Worm (Caenorhabditis elegans) whole organism, L1 larva: Measurements from ENCODE around the gene ZK673.11.

Experiments used
- C04F5.9 ChIP-seq: sonication (generic microtip); optimal IDR thresholded peaks from 2 replicates; lab custom pipeline; 2016; ENCODE audit warnings: missing genetic modification characterization, missing compliant biosample characterization
- aha-1 ChIP-seq: fragments of 150-350 bp; optimal IDR thresholded peaks from 2 replicates; lab custom pipeline; 2014; ENCODE audit warnings: missing biosample characterization, missing genetic modification characterization
- alr-1 ChIP-seq: fragments of 200-800 bp; sonication (Bioruptor generic); optimal IDR thresholded peaks from 2 replicates; lab custom pipeline; 2018; ENCODE audit warnings: borderline replicate concordance, mild to moderate bottlenecking, missing genetic modification characterization, missing compliant biosample characterization
- aly-2 ChIP-seq: fragments of 150-350 bp; optimal IDR thresholded peaks from 2 replicates; lab custom pipeline; 2014; ENCODE audit warnings: missing biosample characterization, missing genetic modification characterization
- ama-1 ChIP-seq: fragments of 150-350 bp; optimal IDR thresholded peaks from 2 replicates; lab custom pipeline; 2014
- blmp-1 ChIP-seq: fragments of 150-350 bp; optimal IDR thresholded peaks from 2 replicates; lab custom pipeline; 2014; ENCODE audit warnings: missing biosample characterization, missing genetic modification characterization
- ceh-8 ChIP-seq: fragments of 200-800 bp; sonication (Bioruptor generic); optimal IDR thresholded peaks from 2 replicates; lab custom pipeline; 2018; ENCODE audit warnings: mild to moderate bottlenecking, missing genetic modification characterization, moderate library complexity, missing compliant biosample characterization
- ceh-90 ChIP-seq: sonication (generic microtip); optimal IDR thresholded peaks from 2 replicates; lab custom pipeline; 2016; ENCODE audit warnings: missing genetic modification characterization, missing compliant biosample characterization
- efl-1 ChIP-seq, 4 experiments: fragments of 150-350 bp; optimal IDR thresholded peaks in 3 of 4; peaks in 1 of 4; 1 replicate in 1 of 4; 2 replicates in 3 of 4; lab custom pipeline; 2014; ENCODE audit warnings: missing biosample characterization in 2 of 4, missing genetic modification characterization in 2 of 4, missing genetic modification reagents in 2 of 4
- elt-2 ChIP-seq: sonication (generic microtip); optimal IDR thresholded peaks from 2 replicates; lab custom pipeline; 2016; ENCODE audit warnings: missing genetic modification characterization, mild to moderate bottlenecking, inconsistent platforms, missing compliant biosample characterization, missing genetic modification reagents
- elt-3 ChIP-seq, 6 experiments: fragments of 150-350 bp in 1 of 6; sonication (generic microtip); optimal IDR thresholded peaks; 2 replicates each; lab custom pipeline; 2017 to 2018; ENCODE audit warnings: missing biosample characterization in 6 of 6, missing genetic modification characterization in 6 of 6, inconsistent platforms in 1 of 6
- fkh-10 ChIP-seq: sonication (generic microtip); optimal IDR thresholded peaks from 2 replicates; lab custom pipeline; 2017; ENCODE audit warnings: missing biosample characterization, missing genetic modification reagents, missing genetic modification characterization
- fkh-4 ChIP-seq: sonication (generic microtip); optimal IDR thresholded peaks from 2 replicates; lab custom pipeline; 2016; ENCODE audit warnings: missing compliant biosample characterization, missing genetic modification characterization, borderline replicate concordance
- grh-1 ChIP-seq: fragments of 200-800 bp; sonication (Bioruptor generic); IDR thresholded peaks from 2 replicates; pipeline ENCODE4 v1.3.6; 2022; ENCODE audit warnings: missing genetic modification reagents, missing genetic modification characterization, missing compliant biosample characterization
- hlh-4 ChIP-seq: sonication (generic microtip); optimal IDR thresholded peaks from 2 replicates; lab custom pipeline; 2016; ENCODE audit warnings: mild to moderate bottlenecking, missing genetic modification characterization, missing compliant biosample characterization
- isw-1 ChIP-seq: fragments of 200-800 bp; sonication (Bioruptor generic); IDR thresholded peaks from 2 replicates; pipeline ENCODE4 v1.3.6; 2022; ENCODE audit warnings: missing genetic modification characterization, missing compliant biosample characterization
- jun-1 ChIP-seq: fragments of 150-350 bp; optimal IDR thresholded peaks from 2 replicates; lab custom pipeline; 2014; ENCODE audit warnings: missing biosample characterization, missing genetic modification reagents, missing genetic modification characterization
- lin-15B ChIP-seq: fragments of 150-350 bp; sonication (generic microtip); optimal IDR thresholded peaks from 3 replicates; lab custom pipeline; 2014; ENCODE audit warnings: missing biosample characterization, missing genetic modification characterization
- lin-35 ChIP-seq, 2 experiments: fragments of 150-350 bp; optimal IDR thresholded peaks; 2 replicates each; lab custom pipeline; 2014; ENCODE audit warnings: missing biosample characterization in 2 of 2, missing genetic modification characterization in 2 of 2, missing genetic modification reagents in 2 of 2
- lsy-2 ChIP-seq, 2 experiments: fragments of 150-350 bp; optimal IDR thresholded peaks; 2 replicates each; lab custom pipeline; 2014; ENCODE audit warnings: missing biosample characterization in 2 of 2, missing genetic modification characterization in 2 of 2
- mep-1 ChIP-seq: fragments of 150-350 bp; optimal IDR thresholded peaks from 2 replicates; lab custom pipeline; 2014; ENCODE audit warnings: missing biosample characterization, missing genetic modification characterization
- nhr-28 ChIP-seq: fragments of 150-350 bp; optimal IDR thresholded peaks from 2 replicates; lab custom pipeline; 2014; ENCODE audit warnings: missing biosample characterization, missing genetic modification characterization
- nhr-47 ChIP-seq: sonication (generic microtip); optimal IDR thresholded peaks from 2 replicates; lab custom pipeline; 2016; ENCODE audit warnings: mild to moderate bottlenecking, missing genetic modification characterization, moderate library complexity, missing compliant biosample characterization
- nhr-71 ChIP-seq: sonication (generic microtip); optimal IDR thresholded peaks from 2 replicates; lab custom pipeline; 2016; ENCODE audit warnings: mild to moderate bottlenecking, missing genetic modification characterization, moderate library complexity, missing compliant biosample characterization
- nhr-85 ChIP-seq: sonication (generic microtip); peaks from one replicate; lab custom pipeline; 2016; ENCODE audit warnings: missing genetic modification characterization, inconsistent platforms, missing compliant biosample characterization
- nhr-90 ChIP-seq: sonication (generic microtip); optimal IDR thresholded peaks from 2 replicates; lab custom pipeline; 2016; ENCODE audit warnings: mild to moderate bottlenecking, missing genetic modification characterization, missing compliant biosample characterization; ENCODE audit not compliant: poor library complexity
- pag-3 ChIP-seq: sonication (generic microtip); optimal IDR thresholded peaks from 2 replicates; lab custom pipeline; 2017; ENCODE audit warnings: missing genetic modification characterization, mild to moderate bottlenecking, missing compliant biosample characterization, antibody characterized with exemption, borderline replicate concordance; ENCODE audit not compliant: insufficient read depth
- pax-3 ChIP-seq: fragments of 200-800 bp; sonication (Bioruptor generic); optimal IDR thresholded peaks from 2 replicates; lab custom pipeline; 2018; ENCODE audit warnings: mild to moderate bottlenecking, missing genetic modification characterization, moderate library complexity, missing compliant biosample characterization
- skn-1 ChIP-seq: fragments of 150-350 bp; optimal IDR thresholded peaks from 2 replicates; lab custom pipeline; 2014; ENCODE audit warnings: missing biosample characterization, missing genetic modification characterization
- snu-23 ChIP-seq: sonication (generic microtip); optimal IDR thresholded peaks from 2 replicates; lab custom pipeline; 2016; ENCODE audit warnings: missing genetic modification characterization, missing compliant biosample characterization
- sptf-1 ChIP-seq: fragments of 150-350 bp; optimal IDR thresholded peaks from 2 replicates; lab custom pipeline; 2014; ENCODE audit warnings: missing biosample characterization, missing genetic modification characterization
- swsn-7 ChIP-seq: sonication (generic microtip); optimal IDR thresholded peaks from 2 replicates; lab custom pipeline; 2016; ENCODE audit warnings: missing genetic modification characterization, missing compliant biosample characterization
- tbx-2 ChIP-seq: sonication (generic microtip); optimal IDR thresholded peaks from 2 replicates; lab custom pipeline; 2016; ENCODE audit warnings: missing genetic modification characterization, missing compliant biosample characterization
- unc-30 ChIP-seq: sonication (generic microtip); optimal IDR thresholded peaks from 2 replicates; lab custom pipeline; 2017; ENCODE audit warnings: missing biosample characterization, missing genetic modification characterization
- unc-98 ChIP-seq: fragments of 200-800 bp; sonication (Bioruptor generic); IDR thresholded peaks from 2 replicates; pipeline ENCODE4 v1.3.6; 2022; ENCODE audit warnings: missing genetic modification characterization, missing compliant biosample characterization

ZK673.11 gene

DNA sequence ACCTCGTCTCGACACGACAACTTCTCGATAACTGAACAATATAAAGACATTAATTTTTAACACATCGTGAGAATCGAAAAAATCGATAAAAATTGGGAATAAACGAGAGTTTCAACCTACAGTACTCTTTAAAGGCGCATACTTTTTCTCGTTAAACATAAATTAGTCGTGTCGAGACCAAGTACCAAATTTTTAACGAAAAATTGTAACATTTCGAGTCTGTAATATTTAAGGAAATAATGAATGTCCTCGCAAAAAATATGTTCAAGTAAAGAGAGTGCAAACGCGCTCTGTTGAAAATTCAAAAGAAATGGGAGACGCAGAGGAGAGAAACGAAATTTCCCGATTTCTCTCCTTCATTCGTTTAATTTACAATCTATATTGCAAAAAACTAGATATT lies 6.7 kb upstream of the ZK673.11 start:
- TF ChIP-seq elt-2 = peak; percentile 37
- TF ChIP-seq ama-1 (lab: Kevin White, UChicago) = peak; percentile 69
- peak in 1 of 2 experiments; percentile 18 for TF ChIP-seq lsy-2 (tag; optimal IDR thresholded peaks at IDR 0.05; lab: Kevin White, UChicago)
- peak; percentile 11 for TF ChIP-seq blmp-1 (tag; lab: Kevin White, UChicago)
- peak; percentile 12 for TF ChIP-seq nhr-85 (tag; lab: Kevin White, UChicago)
- TF ChIP-seq tbx-2 (tag; lab: Kevin White, UChicago) = peak; percentile 11
- TF ChIP-seq nhr-47 (tag; lab: Kevin White, UChicago) = peak; percentile 10
- TF ChIP-seq snu-23 (GFP tag; lab: Kevin White, UChicago) = peak; percentile 30
- TF ChIP-seq pag-3 (tag; lab: Kevin White, UChicago) = no peak
- TF ChIP-seq nhr-90 (tag; lab: Kevin White, UChicago) = peak; percentile 35
- TF ChIP-seq aly-2 (tag; lab: Kevin White, UChicago) = no peak
- no peak for TF ChIP-seq pax-3
- peak in 1 of 2 experiments; percentile 22 for TF ChIP-seq lin-35 (GFP tag; optimal IDR thresholded peaks at IDR 0.05; lab: Kevin White, UChicago)
- no peak for TF ChIP-seq swsn-7
- peak in 1 of 2 experiments; percentile 12 for TF ChIP-seq efl-1 (optimal IDR thresholded peaks at IDR 0.05; lab: Kevin White, UChicago)
- TF ChIP-seq efl-1 (GFP tag; optimal IDR thresholded peaks at IDR 0.05 in 1 of 2; lab: Kevin White, UChicago) = peak in 1 of 2 experiments; percentile 18
- peak; percentile 27 for TF ChIP-seq nhr-71 (tag; lab: Kevin White, UChicago)

DNA sequence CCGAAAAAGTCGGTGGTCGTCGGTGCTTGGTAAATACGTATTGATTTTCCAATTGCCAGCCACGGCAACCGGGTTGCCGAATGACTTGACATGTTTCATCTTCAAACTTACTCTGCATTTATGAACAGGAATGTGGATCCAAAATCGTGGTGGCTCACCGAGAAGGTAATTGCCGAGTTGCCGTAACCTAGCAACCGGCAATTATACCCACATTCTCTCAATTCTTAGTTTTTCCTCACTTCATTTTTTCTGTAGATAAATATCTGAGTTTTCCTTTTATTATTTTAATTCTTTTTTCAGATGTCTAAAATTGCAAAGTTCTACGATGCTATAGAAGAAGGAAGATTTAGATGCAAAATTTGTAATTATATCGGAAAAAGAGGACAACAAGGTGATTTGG lies 4.5 kb upstream of the ZK673.11 start, which contains the start of gene ZK673.4:
TSS of gene ZK673.4 (plus strand) at position 301 of the 400 bp plus-strand sequence.
- TF ChIP-seq fkh-4 (tag; lab: Kevin White, UChicago) = no peak
- no peak for TF ChIP-seq unc-98
- TF ChIP-seq mep-1 (tag; lab: Kevin White, UChicago) = no peak
- no peak for TF ChIP-seq alr-1 (tag; lab: Kevin White, UChicago)
- no peak for TF ChIP-seq hlh-4 (tag; lab: Kevin White, UChicago)
- TF ChIP-seq aly-2 (tag; lab: Kevin White, UChicago) = no peak
- no peak for TF ChIP-seq ceh-8 (GFP tag; lab: Kevin White, UChicago)

DNA sequence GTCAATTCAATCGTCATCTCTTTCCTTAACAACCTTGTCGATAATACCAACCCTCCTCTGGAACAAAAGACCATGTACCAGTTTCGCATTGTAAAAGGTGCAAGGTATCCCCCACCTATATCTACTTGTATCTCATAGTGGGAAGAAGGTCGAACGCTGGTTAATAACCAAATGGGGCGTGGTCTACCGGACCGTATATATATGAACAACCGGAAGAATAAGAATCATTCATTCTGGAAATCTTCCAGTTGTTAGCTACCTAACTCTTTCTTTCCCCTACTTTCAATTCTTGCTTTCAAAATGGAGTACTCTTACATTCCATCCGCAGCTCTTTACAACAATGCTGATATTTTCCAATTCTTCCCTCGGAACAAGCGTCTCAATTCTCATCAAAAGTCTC lies 4.1 kb downstream of the ZK673.11 start, which contains the start of gene ZK673.5:
TSS of gene ZK673.5 (plus strand) at position 301 of the 400 bp plus-strand sequence.
- TF ChIP-seq snu-23 (GFP tag; lab: Kevin White, UChicago) (no peak), skn-1 (no peak), nhr-85 (tag; lab: Kevin White, UChicago) (no peak), fkh-10 (GFP tag; lab: Kevin White, UChicago) (no peak), elt-2 (no peak)

DNA sequence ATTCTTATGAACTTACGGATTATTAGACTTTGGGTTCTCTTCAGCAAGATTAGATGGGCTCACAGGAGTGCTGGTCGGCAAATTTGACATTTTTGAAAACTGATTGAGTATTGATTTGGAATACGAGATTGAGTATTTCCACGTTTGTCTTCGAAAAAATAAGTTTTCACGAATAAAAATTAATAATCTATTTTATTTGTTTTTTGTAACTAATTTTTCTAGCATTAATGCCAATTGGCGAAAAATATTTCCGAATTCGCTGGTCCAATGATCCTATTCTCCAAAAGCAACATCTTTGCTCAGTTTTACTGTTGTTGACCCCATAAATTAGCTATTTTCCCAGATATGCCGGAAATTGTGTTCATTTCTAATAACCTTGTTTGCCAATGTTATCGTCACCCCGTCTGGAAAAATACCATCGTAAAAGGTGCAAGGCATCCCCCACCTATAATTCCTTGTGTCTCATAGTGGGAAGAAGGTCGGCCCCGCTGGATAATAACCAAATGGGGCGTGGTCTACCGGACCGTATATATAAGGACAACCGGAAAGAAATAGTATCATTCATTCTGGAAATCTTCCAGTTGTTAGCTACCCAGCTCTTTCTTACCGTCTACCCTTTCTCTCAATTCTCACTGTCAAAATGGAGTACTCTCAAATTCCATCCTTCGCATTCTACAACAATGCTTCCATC lies 7.3 kb downstream of the ZK673.11 start, which contains the start of the genes ZK673.6 and sdz-37:
TSS of gene ZK673.6 (minus strand) at position 101 of the 691 bp plus-strand sequence.
TSS of gene sdz-37 (plus strand) at position 641 of the 691 bp plus-strand sequence.
- TF ChIP-seq C04F5.9 (tag; lab: Kevin White, UChicago) = no peak
- no peak for TF ChIP-seq swsn-7
- TF ChIP-seq nhr-28 = no peak
- no peak for TF ChIP-seq grh-1
- no peak for TF ChIP-seq ceh-90 (tag; lab: Kevin White, UChicago)
- TF ChIP-seq alr-1 (tag; lab: Kevin White, UChicago) = no peak
- TF ChIP-seq aha-1 (tag; lab: Kevin White, UChicago) = no peak
- TF ChIP-seq isw-1 (GFP tag; lab: Robert Waterston, UW) = no peak
- no peak for TF ChIP-seq jun-1 (tag; lab: Kevin White, UChicago)
- no peak for TF ChIP-seq sptf-1 (tag; lab: Kevin White, UChicago)
- no peak for TF ChIP-seq unc-30 (tag; lab: Kevin White, UChicago)
- TF ChIP-seq lin-15B = no peak
- no peak for TF ChIP-seq lsy-2 (tag; optimal IDR thresholded peaks at IDR 0.05; lab: Kevin White, UChicago)
- TF ChIP-seq elt-3 (tag; optimal IDR thresholded peaks at IDR 0.05; lab: Kevin White, UChicago) = no peak
